Fruit fly (Drosophila melanogaster): ENCODE data around the gene Eig71Eb.

The Eig71Eb gene

dm6 chr3L:15660915-15661314 lies 11.2 kb downstream of the Eig71Eb start, which contains the start of the genes Eig71Ej and Eig71Ek:
Gene Eig71Ej (minus strand): TSS chr3L:15661015.
Gene Eig71Ek (plus strand): TSS chr3L:15661248.
- TF ChIP-seq CG6276 (GFP tag; optimal IDR thresholded peaks at IDR 0.05): no peak
- TF ChIP-seq CG7368 (GFP tag; optimal IDR thresholded peaks at IDR 0.05): no peak
- TF ChIP-seq CG3919 (GFP tag; optimal IDR thresholded peaks at IDR 0.05): no peak
- no peak for TF ChIP-seq Sox15 (GFP tag; optimal IDR thresholded peaks at IDR 0.05)
- TF ChIP-seq eg (GFP tag; IDR thresholded peaks at IDR 0.05): no peak
- TF ChIP-seq topi (GFP tag; optimal IDR thresholded peaks at IDR 0.05): no peak

DNA sequence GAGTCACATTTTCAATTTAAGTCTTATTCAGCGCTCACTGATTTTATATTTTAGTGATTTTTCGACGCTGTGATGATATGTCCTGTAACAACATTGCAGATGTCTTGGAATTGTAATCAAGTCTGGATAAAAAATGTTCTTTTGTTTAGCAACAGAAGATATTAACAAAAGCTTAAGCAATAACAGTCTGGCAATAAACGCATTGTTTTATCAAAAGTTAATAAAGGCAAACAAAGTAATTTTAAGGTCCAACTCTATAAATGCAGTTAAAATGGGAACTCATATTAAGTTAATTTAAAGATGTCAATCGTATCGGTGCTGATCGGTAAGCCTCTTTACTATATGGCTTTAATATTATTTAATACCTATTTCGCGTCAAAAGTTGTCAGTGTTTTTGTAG lies 11.8 kb downstream of the Eig71Eb start, which contains the start of gene CG43082:
CG43082 (plus strand) TSS at position 301 of the 400 bp plus-strand sequence.
- no peak for TF ChIP-seq achi (GFP tag; optimal IDR thresholded peaks at IDR 0.05)
- no peak for TF ChIP-seq spab (GFP tag; optimal IDR thresholded peaks at IDR 0.05)
- TF ChIP-seq Sox102F (GFP tag; optimal IDR thresholded peaks at IDR 0.05): no peak
- TF ChIP-seq Gug (GFP tag; IDR thresholded peaks at IDR 0.05): no peak
- no peak for TF ChIP-seq CG3032 (tag; optimal IDR thresholded peaks at IDR 0.05)
- no peak for TF ChIP-seq CG8632 (GFP tag; optimal IDR thresholded peaks at IDR 0.05)
- no peak for TF ChIP-seq Sox15 (GFP tag; optimal IDR thresholded peaks at IDR 0.05)
- TF ChIP-seq Eip93F (GFP tag; optimal IDR thresholded peaks at IDR 0.05): no peak
- TF ChIP-seq vri (GFP tag; optimal IDR thresholded peaks at IDR 0.05): no peak
- no peak for TF ChIP-seq lz (GFP tag; optimal IDR thresholded peaks at IDR 0.05)
- no peak for TF ChIP-seq CG8119 (GFP tag; IDR thresholded peaks at IDR 0.05)
- TF ChIP-seq Ets21C (GFP tag; optimal IDR thresholded peaks at IDR 0.05): no peak
- no peak for TF ChIP-seq fd85E (GFP tag; optimal IDR thresholded peaks at IDR 0.05)
- no peak for TF ChIP-seq CG7368 (GFP tag; optimal IDR thresholded peaks at IDR 0.05)
- no peak for TF ChIP-seq CG9139 (GFP tag; optimal IDR thresholded peaks at IDR 0.05)
- TF ChIP-seq CG11762 (GFP tag; optimal IDR thresholded peaks at IDR 0.05; ENCODE audit: insufficient read depth): no peak
- no peak for TF ChIP-seq CG31627 (GFP tag; optimal IDR thresholded peaks at IDR 0.05)
- no peak for TF ChIP-seq Met (GFP tag; optimal IDR thresholded peaks at IDR 0.05)
- TF ChIP-seq svp (GFP tag): no peak

- TF ChIP-seq Smox (GFP tag; optimal IDR thresholded peaks at IDR 0.05) (no peak), CG6854 (GFP tag; optimal IDR thresholded peaks at IDR 0.05) (no peak), CG6276 (GFP tag; optimal IDR thresholded peaks at IDR 0.05) (no peak), svp (GFP tag) (no peak), Ets21C (GFP tag; optimal IDR thresholded peaks at IDR 0.05) (no peak), CG11762 (GFP tag; optimal IDR thresholded peaks at IDR 0.05; ENCODE audit: insufficient read depth) (no peak), fkh (GFP tag; optimal IDR thresholded peaks at IDR 0.05) (no peak), CG8319 (GFP tag; optimal IDR thresholded peaks at IDR 0.05) (no peak), CG16779 (tag; optimal IDR thresholded peaks at IDR 0.05) (no peak), CG3919 (GFP tag; optimal IDR thresholded peaks at IDR 0.05) (no peak), CG8119 (GFP tag; IDR thresholded peaks at IDR 0.05) (no peak)
These were observed 12.8 kb downstream of the Eig71Eb start for dm6 chr3L:15662510-15662909.

DNA sequence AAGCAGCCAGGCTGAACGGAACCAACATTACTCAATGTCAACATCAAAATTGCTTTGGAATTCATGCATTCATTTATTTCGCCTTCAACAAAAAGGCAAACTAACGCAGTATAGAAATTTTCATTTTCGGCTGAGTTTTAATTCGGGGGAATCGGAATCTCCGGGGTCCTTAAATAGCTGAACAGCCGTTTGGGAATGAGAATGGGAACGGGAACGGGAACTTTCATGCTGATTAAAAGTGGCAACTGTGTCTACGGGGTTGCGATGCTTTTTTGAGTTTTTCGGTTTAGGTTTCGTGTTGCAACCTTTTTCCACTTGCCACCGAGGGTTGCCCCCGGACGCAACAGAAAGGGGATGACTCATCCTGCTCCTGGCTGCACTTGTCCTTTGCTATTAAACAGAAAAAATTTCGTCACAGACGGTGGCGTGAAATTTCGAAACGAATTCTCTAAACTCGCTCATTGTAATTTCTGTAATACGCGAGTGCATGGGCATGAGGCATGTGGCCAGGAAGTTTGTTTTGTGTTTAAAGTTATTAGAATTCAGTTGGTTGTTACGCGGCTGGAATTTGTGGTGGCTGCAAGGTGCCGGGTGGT lies 14.6 kb downstream of the Eig71Eb start:
- TF ChIP-seq svp (GFP tag) (no peak), CG16779 (tag; optimal IDR thresholded peaks at IDR 0.05) (no peak), CG8319 (GFP tag; optimal IDR thresholded peaks at IDR 0.05) (no peak), CG10669 (GFP tag; optimal IDR thresholded peaks at IDR 0.05) (no peak), Lpt (GFP tag; optimal IDR thresholded peaks at IDR 0.05) (no peak)

DNA sequence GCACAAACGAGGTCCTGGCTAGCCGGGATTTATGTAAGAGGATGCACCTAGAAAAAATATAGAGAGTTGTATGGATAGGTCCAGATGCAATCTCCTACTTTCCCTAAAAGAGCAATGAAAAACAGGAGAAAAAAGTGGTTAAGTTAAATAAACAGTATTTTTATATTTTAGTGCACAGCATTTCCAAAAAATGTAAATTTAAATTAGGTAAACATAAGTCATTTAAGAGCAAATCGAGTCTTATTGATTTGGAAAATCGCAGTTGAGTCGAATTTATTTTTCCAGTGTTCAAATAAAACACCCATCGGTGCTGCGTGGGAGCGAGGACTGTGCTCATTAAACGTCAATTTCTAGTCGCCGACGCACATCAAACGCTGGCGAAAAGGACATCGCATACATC lies 16.0 kb downstream of the Eig71Eb start:
- TF ChIP-seq Hr38 (GFP tag; optimal IDR thresholded peaks at IDR 0.05) (no peak), CG6808 (GFP tag; optimal IDR thresholded peaks at IDR 0.05) (no peak), spab (GFP tag; optimal IDR thresholded peaks at IDR 0.05) (no peak), fkh (GFP tag; optimal IDR thresholded peaks at IDR 0.05) (no peak), fd85E (GFP tag; optimal IDR thresholded peaks at IDR 0.05) (no peak), CG11762 (GFP tag; optimal IDR thresholded peaks at IDR 0.05; ENCODE audit: insufficient read depth) (no peak), CG9139 (GFP tag; optimal IDR thresholded peaks at IDR 0.05) (no peak), CG8119 (GFP tag; IDR thresholded peaks at IDR 0.05) (no peak), Hr39 (GFP tag; optimal IDR thresholded peaks at IDR 0.05) (no peak)
